Worm (Caenorhabditis elegans): ENCODE measurements around the gene Y54G2A.28.

- TF ChIP-seq egl-27 (tag; optimal IDR thresholded peaks at IDR 0.05) = no peak
- TF ChIP-seq ama-1 (optimal IDR thresholded peaks at IDR 0.05) = no peak
- no peak for TF ChIP-seq nhr-11 (tag; optimal IDR thresholded peaks at IDR 0.05)
Observed at ce11 chrIV:2978384-2978783, 33.8 kb downstream of the Y54G2A.28 start, which contains the start of gene lad-2.
